Fruit fly (Drosophila melanogaster): Measurements from ENCODE around the gene CG10591.

- TF ChIP-seq CTCF (optimal IDR thresholded peaks at IDR 0.05) (no peak), CG8478 (optimal IDR thresholded peaks at IDR 0.05) (no peak)
These were observed 43.3 kb downstream of the CG10591 start for dm6 chr3L:5556195-5556594.

Measured in S2 (cell line).